Worm (Caenorhabditis elegans): ENCODE data around the gene pck-1.

DNA sequence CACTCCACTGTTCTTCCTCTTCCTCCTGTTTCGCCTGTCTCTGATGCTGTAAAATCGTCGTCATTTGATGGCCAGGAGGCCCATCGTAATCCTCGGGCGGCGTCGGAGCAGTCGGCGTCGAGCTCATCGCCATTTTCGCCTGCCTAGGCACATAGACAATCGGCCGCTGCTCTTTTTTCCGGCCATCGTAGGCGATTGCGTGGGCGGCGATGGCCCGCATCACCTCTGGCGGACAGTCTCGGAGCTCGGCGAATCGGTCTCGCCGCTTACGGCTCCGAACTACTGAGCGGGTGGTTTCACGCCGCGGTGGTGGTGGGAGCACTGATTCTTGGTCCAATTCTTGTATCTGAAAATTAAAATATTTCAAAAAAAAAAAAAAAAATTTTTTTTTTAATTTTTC is 6.0 kb upstream of the pck-1 start:
- TF ChIP-seq egl-27 (tag; optimal IDR thresholded peaks at IDR 0.05), result no peak
- TF ChIP-seq nhr-25 (tag; optimal IDR thresholded peaks at IDR 0.05), result no peak
- TF ChIP-seq nhr-76 (tag; optimal IDR thresholded peaks at IDR 0.05), result no peak
- no peak for TF ChIP-seq pqm-1 (tag; optimal IDR thresholded peaks at IDR 0.05)
- TF ChIP-seq nfya-1 (tag; optimal IDR thresholded peaks at IDR 0.05; ENCODE audit: insufficient read depth), result no peak

All from whole organism, L3 larva.